Worm (Caenorhabditis elegans) whole organism, L2 larva: ENCODE results near the gene srt-69.
A peak's percentile ranks its signal among the peaks of the same experiment; 100 is the strongest.

ENCODE experiments used
- C34F6.9 ChIP-seq: fragments of 150-350 bp; optimal IDR thresholded peaks from 2 replicates; lab custom pipeline; 2014; ENCODE audit warnings: missing biosample characterization, missing genetic modification characterization
- F13H6.1 ChIP-seq: sonication (generic microtip); optimal IDR thresholded peaks from 2 replicates; lab custom pipeline; 2016; ENCODE audit warnings: missing genetic modification characterization, missing compliant biosample characterization
- R02D3.7 ChIP-seq: fragments of 150-350 bp; optimal IDR thresholded peaks from 2 replicates; lab custom pipeline; 2014; ENCODE audit warnings: missing biosample characterization, missing genetic modification characterization
- Y55F3AM.14 ChIP-seq: fragments of 200-800 bp; sonication (Bioruptor generic); optimal IDR thresholded peaks from 2 replicates; lab custom pipeline; 2018; ENCODE audit warnings: mild to moderate bottlenecking, missing genetic modification characterization, missing compliant biosample characterization
- ZK546.5 ChIP-seq: sonication (generic microtip); optimal IDR thresholded peaks from 2 replicates; lab custom pipeline; 2017; ENCODE audit warnings: missing biosample characterization, missing genetic modification characterization
- alr-1 ChIP-seq: fragments of 150-350 bp; optimal IDR thresholded peaks from 2 replicates; lab custom pipeline; 2014; ENCODE audit warnings: missing biosample characterization, missing genetic modification characterization
- aly-2 ChIP-seq: fragments of 150-350 bp; optimal IDR thresholded peaks from 2 replicates; lab custom pipeline; 2014; ENCODE audit warnings: missing biosample characterization, missing genetic modification characterization
- ama-1 ChIP-seq: fragments of 150-350 bp; optimal IDR thresholded peaks from 2 replicates; lab custom pipeline; 2018; ENCODE audit warnings: inconsistent platforms
- blmp-1 ChIP-seq: sonication (generic microtip); optimal IDR thresholded peaks from 2 replicates; lab custom pipeline; 2017; ENCODE audit warnings: missing genetic modification characterization, mild to moderate bottlenecking, missing compliant biosample characterization, antibody characterized with exemption, moderate library complexity; ENCODE audit not compliant: insufficient read depth
- ceh-16 ChIP-seq: fragments of 150-350 bp; optimal IDR thresholded peaks from 2 replicates; lab custom pipeline; 2014; ENCODE audit warnings: missing biosample characterization, missing genetic modification characterization
- ceh-82 ChIP-seq: fragments of 150-350 bp; optimal IDR thresholded peaks from 2 replicates; lab custom pipeline; 2014; ENCODE audit warnings: missing biosample characterization, missing genetic modification characterization
- dmd-4 ChIP-seq: sonication (generic microtip); optimal IDR thresholded peaks from 2 replicates; lab custom pipeline; 2017; ENCODE audit warnings: missing biosample characterization, missing genetic modification characterization
- egl-27 ChIP-seq: sonication (generic microtip); optimal IDR thresholded peaks from 3 replicates; lab custom pipeline; 2017; ENCODE audit warnings: missing biosample characterization, missing genetic modification reagents, missing genetic modification characterization
- elt-1 ChIP-seq: fragments of 150-350 bp; optimal IDR thresholded peaks from 2 replicates; lab custom pipeline; 2014; ENCODE audit warnings: missing biosample characterization, missing genetic modification characterization
- elt-3 ChIP-seq: sonication (generic microtip); optimal IDR thresholded peaks from 2 replicates; lab custom pipeline; 2017; ENCODE audit warnings: missing biosample characterization, missing genetic modification characterization
- fos-1 ChIP-seq: fragments of 150-350 bp; optimal IDR thresholded peaks from 2 replicates; lab custom pipeline; 2014; ENCODE audit warnings: missing biosample characterization, missing genetic modification characterization
- gmeb-1 ChIP-seq: fragments of 150-350 bp; optimal IDR thresholded peaks from 2 replicates; lab custom pipeline; 2014; ENCODE audit warnings: missing biosample characterization, missing genetic modification characterization
- lin-11 ChIP-seq: fragments of 150-350 bp; sonication (generic microtip); optimal IDR thresholded peaks from 2 replicates; lab custom pipeline; 2014; ENCODE audit warnings: missing biosample characterization, missing genetic modification characterization, inconsistent platforms, mixed read lengths
- lin-13 ChIP-seq: fragments of 150-350 bp; optimal IDR thresholded peaks from 2 replicates; lab custom pipeline; 2014; ENCODE audit warnings: missing biosample characterization, missing genetic modification reagents, missing genetic modification characterization
- lsy-2 ChIP-seq, 2 experiments: fragments of 150-350 bp in 1 of 2; sonication (generic microtip) in 1 of 2; optimal IDR thresholded peaks; 2 replicates each; lab custom pipeline; 2014 to 2017; ENCODE audit warnings: missing biosample characterization in 2 of 2, missing genetic modification characterization in 2 of 2
- mab-5 ChIP-seq: fragments of 150-350 bp; optimal IDR thresholded peaks from 2 replicates; lab custom pipeline; 2014; ENCODE audit warnings: missing biosample characterization, missing genetic modification characterization
- mbf-1 ChIP-seq: sonication (generic microtip); optimal IDR thresholded peaks from 2 replicates; lab custom pipeline; 2017; ENCODE audit warnings: missing biosample characterization, missing genetic modification characterization
- mdl-1 ChIP-seq, 2 experiments: fragments of 150-350 bp in 1 of 2; sonication (generic microtip) in 1 of 2; optimal IDR thresholded peaks; 2 replicates each; lab custom pipeline; 2017; ENCODE audit warnings: missing biosample characterization in 2 of 2, missing genetic modification characterization in 2 of 2
- nhr-10 ChIP-seq: sonication (generic microtip); optimal IDR thresholded peaks from 2 replicates; lab custom pipeline; 2017; ENCODE audit warnings: missing biosample characterization, missing genetic modification characterization
- nhr-11 ChIP-seq: fragments of 150-350 bp; optimal IDR thresholded peaks from 2 replicates; lab custom pipeline; 2014; ENCODE audit warnings: missing biosample characterization, missing genetic modification characterization
- nhr-12 ChIP-seq: fragments of 150-350 bp; optimal IDR thresholded peaks from 2 replicates; lab custom pipeline; 2014; ENCODE audit warnings: missing biosample characterization, missing genetic modification characterization
- nhr-21 ChIP-seq: fragments of 150-350 bp; optimal IDR thresholded peaks from 2 replicates; lab custom pipeline; 2014; ENCODE audit warnings: missing biosample characterization, missing genetic modification characterization
- nhr-23 ChIP-seq: fragments of 150-350 bp; optimal IDR thresholded peaks from 2 replicates; lab custom pipeline; 2014; ENCODE audit warnings: missing biosample characterization, missing genetic modification reagents, missing genetic modification characterization
- nhr-237 ChIP-seq: fragments of 150-350 bp; optimal IDR thresholded peaks from 2 replicates; lab custom pipeline; 2014; ENCODE audit warnings: missing biosample characterization, missing genetic modification characterization
- nhr-77 ChIP-seq: fragments of 150-350 bp; optimal IDR thresholded peaks from 2 replicates; lab custom pipeline; 2014; ENCODE audit warnings: missing biosample characterization, missing genetic modification characterization
- peb-1 ChIP-seq: fragments of 150-350 bp; optimal IDR thresholded peaks from 2 replicates; lab custom pipeline; 2014; ENCODE audit warnings: missing biosample characterization, missing genetic modification characterization
- sem-4 ChIP-seq: fragments of 150-350 bp; optimal IDR thresholded peaks from 2 replicates; lab custom pipeline; 2014; ENCODE audit warnings: missing biosample characterization, missing genetic modification reagents, missing genetic modification characterization
- skn-1 ChIP-seq: sonication (generic microtip); optimal IDR thresholded peaks from 2 replicates; lab custom pipeline; 2017; ENCODE audit warnings: missing biosample characterization, missing genetic modification characterization
- sma-3 ChIP-seq: sonication (generic microtip); optimal IDR thresholded peaks from 2 replicates; lab custom pipeline; 2016; ENCODE audit warnings: missing genetic modification reagents, missing genetic modification characterization, missing compliant biosample characterization
- sma-9 ChIP-seq, 2 experiments: fragments of 150-350 bp in 1 of 2; sonication (generic microtip) in 1 of 2; optimal IDR thresholded peaks; 2 replicates each; lab custom pipeline; 2014 to 2016; ENCODE audit warnings: missing genetic modification characterization in 2 of 2, mild to moderate bottlenecking in 1 of 2, missing biosample characterization in 1 of 2, missing compliant biosample characterization in 1 of 2, missing genetic modification reagents in 1 of 2, moderate library complexity in 1 of 2
- unc-39 ChIP-seq: fragments of 150-350 bp; optimal IDR thresholded peaks from 2 replicates; lab custom pipeline; 2014; ENCODE audit warnings: missing biosample characterization, missing genetic modification characterization
- unc-55 ChIP-seq: fragments of 150-350 bp; sonication (generic microtip); optimal IDR thresholded peaks from 3 replicates; lab custom pipeline; 2014; ENCODE audit warnings: missing biosample characterization, missing genetic modification reagents, missing genetic modification characterization
- unc-62 ChIP-seq: fragments of 150-350 bp; optimal IDR thresholded peaks from 2 replicates; lab custom pipeline; 2014; ENCODE audit warnings: missing biosample characterization, missing genetic modification reagents, missing genetic modification characterization
- ztf-1 ChIP-seq: fragments of 200-800 bp; sonication (Bioruptor generic); conservative IDR thresholded peaks from 2 replicates; pipeline ENCODE4 v1.3.6; 2022; ENCODE audit warnings: missing genetic modification characterization, missing compliant biosample characterization
- ztf-4 ChIP-seq: fragments of 150-350 bp; optimal IDR thresholded peaks from 2 replicates; lab custom pipeline; 2014; ENCODE audit warnings: missing biosample characterization, missing genetic modification characterization

The srt-69 gene

DNA sequence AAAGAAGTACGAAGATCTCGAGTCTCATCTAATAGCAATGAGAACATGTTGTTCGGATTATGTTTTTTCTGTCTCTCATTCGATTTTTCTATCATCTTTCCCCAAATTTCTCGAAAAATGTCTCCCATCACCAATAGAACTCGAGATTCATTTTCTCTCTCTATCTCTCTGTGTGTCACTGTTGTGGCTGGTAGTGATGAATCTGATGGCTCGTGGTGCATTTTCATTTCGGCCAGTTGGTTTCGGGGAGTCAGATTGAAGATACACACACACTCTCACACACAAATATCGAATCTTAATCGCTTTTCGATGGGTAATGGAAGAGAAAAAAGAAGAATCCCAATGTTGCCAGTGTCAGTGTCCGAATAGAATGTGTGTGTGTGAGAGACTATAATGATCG is 30.5 kb upstream of the srt-69 start (continued):
- no peak for TF ChIP-seq fos-1 (tag; lab: Kevin White, UChicago)
- TF ChIP-seq Y55F3AM.14 (GFP tag; lab: Kevin White, UChicago): no peak
- TF ChIP-seq mdl-1 (tag; optimal IDR thresholded peaks at IDR 0.05; lab: Kevin White, UChicago): no peak

DNA sequence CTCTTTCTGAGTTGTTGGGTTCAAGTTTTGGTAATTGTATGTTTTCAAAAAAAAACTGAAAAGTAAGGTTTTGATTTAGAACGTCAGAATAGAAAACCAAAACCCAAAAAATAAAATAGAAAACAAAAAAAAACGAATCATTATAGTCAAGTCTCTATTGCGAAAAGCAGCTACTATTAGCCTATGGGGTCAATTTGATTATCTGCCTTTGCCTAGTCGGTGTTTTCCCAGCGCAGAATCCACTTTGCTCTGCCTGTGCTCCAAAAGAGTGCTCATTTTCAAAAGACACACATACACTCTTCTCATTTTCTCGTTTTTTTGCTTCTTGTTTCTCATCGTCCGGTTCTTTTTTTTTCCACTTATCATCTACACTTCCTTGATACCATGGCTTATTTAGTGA is 23.2 kb upstream of the srt-69 start:
- TF ChIP-seq nhr-21 (no peak), peb-1 (no peak), lin-11 (tag; lab: Kevin White, UChicago) (no peak), nhr-10 (tag; lab: Kevin White, UChicago) (no peak), ztf-4 (tag; lab: Kevin White, UChicago) (no peak), C34F6.9 (tag; lab: Kevin White, UChicago) (no peak), elt-3 (tag; lab: Kevin White, UChicago) (no peak), gmeb-1 (no peak), nhr-11 (tag; lab: Kevin White, UChicago) (no peak), nhr-23 (tag; lab: Kevin White, UChicago) (no peak)
- TF ChIP-seq, all 48 proteins: peak for 0

ce11 chrV:5287273-5287672 is 21.8 kb upstream of the srt-69 start, which contains the start of gene Y49G5A.1:
TSS of gene Y49G5A.1 (minus strand) at chrV:5287373.
- TF ChIP-seq ztf-4 (tag; lab: Kevin White, UChicago): no peak
- no peak for TF ChIP-seq R02D3.7
- no peak for TF ChIP-seq nhr-11 (tag; lab: Kevin White, UChicago)
- TF ChIP-seq mbf-1 (tag; lab: Kevin White, UChicago): no peak
- no peak for TF ChIP-seq blmp-1 (tag; lab: Kevin White, UChicago)
- TF ChIP-seq nhr-12 (tag; lab: Kevin White, UChicago): no peak
- no peak for TF ChIP-seq unc-39 (tag; lab: Kevin White, UChicago)
- no peak for TF ChIP-seq alr-1 (tag; lab: Kevin White, UChicago)
- no peak for TF ChIP-seq sma-3
- no peak for TF ChIP-seq ZK546.5
- TF ChIP-seq ama-1 (lab: Kevin White, UChicago): no peak
- TF ChIP-seq sem-4 (tag; lab: Kevin White, UChicago): no peak
- no peak for TF ChIP-seq skn-1 (tag; lab: Kevin White, UChicago)
- TF ChIP-seq elt-1: no peak
- TF ChIP-seq Y55F3AM.14 (GFP tag; lab: Kevin White, UChicago): no peak
- no peak for TF ChIP-seq nhr-77 (tag; lab: Kevin White, UChicago)
- TF ChIP-seq unc-55: no peak
- TF ChIP-seq nhr-23 (tag; lab: Kevin White, UChicago): no peak
- no peak for TF ChIP-seq lsy-2 (tag; optimal IDR thresholded peaks at IDR 0.05; lab: Kevin White, UChicago)
- TF ChIP-seq lin-11 (tag; lab: Kevin White, UChicago): no peak

ce11 chrV:5278001-5278400 is 12.5 kb upstream of the srt-69 start, which contains the start of gene B0238.9:
TSS of gene B0238.9 (minus strand) at chrV:5278101.
- TF ChIP-seq dmd-4 (no peak), unc-39 (tag; lab: Kevin White, UChicago) (no peak)

DNA sequence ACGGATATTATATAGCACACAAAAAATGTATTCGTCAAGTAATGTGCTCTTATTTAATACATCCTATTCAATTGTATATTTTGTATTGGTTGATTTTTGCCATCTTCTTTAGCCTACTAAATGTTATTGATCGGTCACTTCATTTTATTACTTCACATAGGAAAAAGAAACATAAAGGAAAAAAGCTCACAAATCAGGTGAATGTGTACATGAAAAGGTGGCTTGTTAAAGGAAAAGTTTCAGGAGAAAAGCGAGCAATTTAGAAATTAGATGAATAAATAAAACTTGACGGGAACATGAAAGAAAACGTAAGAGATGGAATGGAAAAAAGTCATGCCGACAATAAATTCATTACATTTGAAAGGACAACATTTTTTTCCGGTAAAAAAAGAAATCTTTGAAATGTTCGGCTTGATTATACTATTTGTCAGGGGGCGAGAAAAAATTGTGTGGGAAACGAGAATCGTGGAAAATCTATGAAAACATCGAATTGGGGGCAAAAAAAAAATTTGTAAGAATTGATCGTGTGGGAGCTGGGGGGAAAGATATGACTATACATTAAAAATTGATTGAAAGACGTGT is 10.0 kb upstream of the srt-69 start:
- no peak for TF ChIP-seq F13H6.1
- TF ChIP-seq Y55F3AM.14 (GFP tag; lab: Kevin White, UChicago): peak; percentile 5

- no peak for TF ChIP-seq ztf-1 (GFP tag; lab: Robert Waterston, UW)
- TF ChIP-seq Y55F3AM.14 (GFP tag; lab: Kevin White, UChicago): no peak
- peak; percentile 41 for TF ChIP-seq sma-9 (GFP tag; optimal IDR thresholded peaks at IDR 0.05; lab: Kevin White, UChicago)
- TF ChIP-seq sma-9 (tag; optimal IDR thresholded peaks at IDR 0.05; lab: Kevin White, UChicago): no peak
- no peak for TF ChIP-seq mbf-1 (tag; lab: Kevin White, UChicago)
- peak; percentile 24 for TF ChIP-seq sem-4 (tag; lab: Kevin White, UChicago)
- TF ChIP-seq nhr-11 (tag; lab: Kevin White, UChicago): no peak
- TF ChIP-seq nhr-237: no peak
- TF ChIP-seq F13H6.1: peak; percentile 53
- TF ChIP-seq R02D3.7: no peak
- TF ChIP-seq elt-3 (tag; lab: Kevin White, UChicago): no peak
- TF ChIP-seq peb-1: no peak
- no peak for TF ChIP-seq ceh-82 (tag; lab: Kevin White, UChicago)
- TF ChIP-seq nhr-10 (tag; lab: Kevin White, UChicago): no peak
- TF ChIP-seq ztf-4 (tag; lab: Kevin White, UChicago): no peak
- no peak for TF ChIP-seq aly-2 (tag; lab: Kevin White, UChicago)
- TF ChIP-seq lin-11 (tag; lab: Kevin White, UChicago): no peak
- TF ChIP-seq gmeb-1: peak; percentile 77
- TF ChIP-seq ceh-16: no peak
- TF ChIP-seq unc-62: no peak
- no peak for TF ChIP-seq skn-1 (tag; lab: Kevin White, UChicago)
- no peak for TF ChIP-seq nhr-23 (tag; lab: Kevin White, UChicago)
- no peak for TF ChIP-seq ama-1 (lab: Kevin White, UChicago)
- TF ChIP-seq dmd-4: no peak
- peak; percentile 34 for TF ChIP-seq mab-5 (tag; lab: Kevin White, UChicago)
- peak; percentile 59 to 70 for TF ChIP-seq lsy-2 (tag; optimal IDR thresholded peaks at IDR 0.05; lab: Kevin White, UChicago)
- TF ChIP-seq lin-13 (GFP tag; lab: Kevin White, UChicago): peak; percentile 24
- TF ChIP-seq nhr-21: no peak
- no peak for TF ChIP-seq egl-27 (tag; lab: Kevin White, UChicago)
These were observed 9.5 kb upstream of the srt-69 start for ce11 chrV:5274974-5275373.
